Worm (Caenorhabditis elegans): Measurements from ENCODE around the gene attf-3.

ce11 chrIII:132118-132517 is 45.9 kb upstream of the attf-3 start, which contains the start of gene pals-22:
- TF ChIP-seq dve-1 (tag; optimal IDR thresholded peaks at IDR 0.05; ENCODE audit: insufficient read depth): no peak
- no peak for TF ChIP-seq lsy-2 (tag; optimal IDR thresholded peaks at IDR 0.05)
- no peak for TF ChIP-seq ama-1 (optimal IDR thresholded peaks at IDR 0.05)
- no peak for TF ChIP-seq zip-11 (GFP tag; IDR thresholded peaks at IDR 0.05)
- no peak for TF ChIP-seq egl-27 (tag; optimal IDR thresholded peaks at IDR 0.05)

Data from whole organism, L4 larva.